Worm (Caenorhabditis elegans): ENCODE results near the gene W10G6.6.

DNA sequence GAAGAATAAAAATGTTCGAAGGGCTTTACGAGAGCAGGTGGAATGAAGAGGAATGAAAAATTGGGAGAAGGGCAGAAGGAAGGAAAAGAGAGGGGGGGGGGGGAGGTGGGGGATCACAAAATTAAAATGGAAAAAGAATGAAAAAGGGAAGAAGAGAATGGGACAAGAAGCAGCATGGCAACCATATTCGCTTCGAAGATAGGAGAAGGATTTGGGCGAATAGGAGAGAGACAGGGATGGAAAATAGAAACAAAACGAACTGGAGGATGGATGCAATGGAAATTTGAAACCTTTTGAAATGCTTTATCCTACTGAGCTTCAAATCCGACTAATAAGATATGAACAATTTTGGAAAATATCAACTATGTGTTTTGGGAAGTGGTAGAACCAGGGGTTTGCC is at the start of gene W10G6.6:
- TF ChIP-seq K12H6.12 (tag; optimal IDR thresholded peaks at IDR 0.05): no peak
- no peak for TF ChIP-seq C17E4.6 (GFP tag; IDR thresholded peaks at IDR 0.05)
- TF ChIP-seq lin-26 (GFP tag; IDR thresholded peaks at IDR 0.05): no peak
- TF ChIP-seq madf-6 (GFP tag; IDR thresholded peaks at IDR 0.05): no peak
